Fruit fly (Drosophila melanogaster) whole organism, embryonic: ENCODE results near the gene dysc.

Experiments
- CG14965 ChIP-seq: fragments of 200-800 bp; sonication (Bioruptor generic); optimal IDR thresholded peaks from 2 replicates; lab custom pipeline; 2016; ENCODE audit warnings: missing biosample characterization, missing genetic modification characterization, borderline replicate concordance
- CG9437 ChIP-seq: fragments of 200-800 bp; sonication (Bioruptor generic); optimal IDR thresholded peaks from 2 replicates; lab custom pipeline; 2018; ENCODE audit warnings: missing biosample characterization, mild to moderate bottlenecking, missing genetic modification characterization
- psq ChIP-seq: fragments of 200-800 bp; sonication (Bioruptor generic); optimal IDR thresholded peaks from 2 replicates; lab custom pipeline; 2017; ENCODE audit warnings: missing biosample characterization, missing genetic modification characterization
- tna ChIP-seq: fragments of 200-800 bp; sonication (Bioruptor generic); IDR thresholded peaks from 2 replicates; pipeline ENCODE4 v1.3.6; 2022; ENCODE audit warnings: missing biosample characterization, missing genetic modification characterization; ENCODE audit not compliant: partially characterized antibody

DNA sequence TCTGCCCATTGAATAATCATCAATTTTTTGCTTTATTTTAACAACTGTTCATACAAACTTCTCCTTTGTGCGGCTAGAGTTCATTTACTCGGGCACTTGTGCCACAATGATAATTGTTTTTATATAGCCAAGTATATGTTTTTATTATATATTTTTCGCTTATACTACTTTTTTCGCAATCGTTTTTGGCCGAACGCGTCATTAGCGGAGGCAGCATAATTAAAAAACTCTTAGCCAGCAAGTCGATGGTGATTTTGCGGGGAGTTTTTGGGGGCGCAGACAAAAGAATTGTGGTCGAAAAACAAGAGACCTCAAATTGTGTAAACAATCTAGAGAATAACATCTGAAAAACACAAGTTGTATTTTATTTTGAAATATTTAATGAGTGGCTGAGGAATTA lies 48.5 kb upstream of the dysc start:
- no peak for TF ChIP-seq psq (GFP tag; lab: Kevin White, UChicago)
- TF ChIP-seq CG9437 (GFP tag; lab: Kevin White, UChicago): no peak
- no peak for TF ChIP-seq tna (GFP tag; lab: Robert Waterston, UW)
- TF ChIP-seq CG14965 (GFP tag; lab: Kevin White, UChicago): no peak
